Worm (Caenorhabditis elegans) whole organism, late embryonic: ENCODE data around the gene clhm-1.

Experiments used
- C08G9.2 ChIP-seq: sonication (generic microtip); optimal IDR thresholded peaks from 2 replicates; lab custom pipeline; 2016; ENCODE audit warnings: mild to moderate bottlenecking, missing genetic modification characterization, moderate library complexity, missing compliant biosample characterization
- F13H6.1 ChIP-seq: sonication (generic microtip); optimal IDR thresholded peaks from 2 replicates; lab custom pipeline; 2016; ENCODE audit warnings: missing genetic modification characterization, missing compliant biosample characterization
- K02D7.2 ChIP-seq: sonication (generic microtip); optimal IDR thresholded peaks from 2 replicates; lab custom pipeline; 2017; ENCODE audit warnings: mild to moderate bottlenecking, missing genetic modification characterization, missing compliant biosample characterization
- ama-1 ChIP-seq: fragments of 150-350 bp; optimal IDR thresholded peaks from 2 replicates; lab custom pipeline; 2014
- ceh-14 ChIP-seq: sonication (generic microtip); optimal IDR thresholded peaks from 2 replicates; lab custom pipeline; 2016; ENCODE audit warnings: missing genotype, missing genetic modification characterization, missing compliant biosample characterization
- ceh-18 ChIP-seq: sonication (generic microtip); optimal IDR thresholded peaks from 2 replicates; lab custom pipeline; 2016; ENCODE audit warnings: missing genetic modification characterization, missing compliant biosample characterization
- ceh-48 ChIP-seq: sonication (generic microtip); optimal IDR thresholded peaks from 2 replicates; lab custom pipeline; 2016; ENCODE audit warnings: missing genetic modification characterization, inconsistent platforms, missing compliant biosample characterization
- ceh-9 ChIP-seq: sonication (generic microtip); optimal IDR thresholded peaks from 2 replicates; lab custom pipeline; 2016; ENCODE audit warnings: mild to moderate bottlenecking, missing genetic modification characterization, inconsistent platforms, missing compliant biosample characterization
- che-1 ChIP-seq: sonication (generic microtip); optimal IDR thresholded peaks from 2 replicates; lab custom pipeline; 2016; ENCODE audit warnings: mild to moderate bottlenecking, missing genetic modification characterization, missing compliant biosample characterization
- dmd-4 ChIP-seq: sonication (generic microtip); optimal IDR thresholded peaks from 2 replicates; lab custom pipeline; 2016; ENCODE audit warnings: borderline replicate concordance, missing genetic modification characterization, missing compliant biosample characterization
- dve-1 ChIP-seq: sonication (generic microtip); optimal IDR thresholded peaks from 2 replicates; lab custom pipeline; 2017; ENCODE audit warnings: antibody characterized with exemption, mild to moderate bottlenecking, missing genetic modification characterization, missing compliant biosample characterization
- elt-4 ChIP-seq: sonication (generic microtip); optimal IDR thresholded peaks from 2 replicates; lab custom pipeline; 2016; ENCODE audit warnings: missing genetic modification characterization, missing compliant biosample characterization
- eyg-1 ChIP-seq: sonication (generic microtip); optimal IDR thresholded peaks from 2 replicates; lab custom pipeline; 2016; ENCODE audit warnings: missing genotype, missing genetic modification characterization, missing compliant biosample characterization
- fkh-10 ChIP-seq: fragments of 150-350 bp; optimal IDR thresholded peaks from 2 replicates; lab custom pipeline; 2014; ENCODE audit warnings: missing biosample characterization, missing genetic modification reagents, missing genetic modification characterization
- fkh-6 ChIP-seq: sonication (generic microtip); optimal IDR thresholded peaks from 2 replicates; lab custom pipeline; 2016; ENCODE audit warnings: missing genetic modification characterization, missing compliant biosample characterization
- hlh-13 ChIP-seq: fragments of 200-800 bp; sonication (Bioruptor generic); optimal IDR thresholded peaks from 2 replicates; lab custom pipeline; 2018; ENCODE audit warnings: mild to moderate bottlenecking, missing genetic modification characterization, missing compliant biosample characterization
- hlh-15 ChIP-seq: sonication (generic microtip); optimal IDR thresholded peaks from 2 replicates; lab custom pipeline; 2016; ENCODE audit warnings: missing genetic modification characterization, missing compliant biosample characterization
- hlh-30 ChIP-seq: sonication (generic microtip); optimal IDR thresholded peaks from 2 replicates; lab custom pipeline; 2017; ENCODE audit warnings: antibody characterized with exemption, missing genetic modification characterization, missing compliant biosample characterization; ENCODE audit not compliant: insufficient read depth
- hlh-6 ChIP-seq: sonication (generic microtip); optimal IDR thresholded peaks from 2 replicates; lab custom pipeline; 2016; ENCODE audit warnings: missing genotype, missing genetic modification characterization, missing compliant biosample characterization
- madf-2 ChIP-seq: sonication (generic microtip); optimal IDR thresholded peaks from 2 replicates; lab custom pipeline; 2017; ENCODE audit warnings: missing genetic modification characterization, missing compliant biosample characterization
- npax-4 ChIP-seq: sonication (generic microtip); optimal IDR thresholded peaks from 2 replicates; lab custom pipeline; 2016; ENCODE audit warnings: missing genetic modification characterization, missing compliant biosample characterization
- odd-2 ChIP-seq: sonication (generic microtip); optimal IDR thresholded peaks from 2 replicates; lab custom pipeline; 2017; ENCODE audit warnings: antibody characterized with exemption, mild to moderate bottlenecking, missing genetic modification characterization, missing compliant biosample characterization
- pat-9 ChIP-seq: fragments of 200-800 bp; sonication (Bioruptor generic); optimal IDR thresholded peaks from 2 replicates; lab custom pipeline; 2018; ENCODE audit warnings: mild to moderate bottlenecking, missing genetic modification characterization, moderate library complexity, missing compliant biosample characterization
- pha-4 ChIP-seq: fragments of 150-350 bp; optimal IDR thresholded peaks from 2 replicates; lab custom pipeline; 2018; ENCODE audit warnings: missing biosample characterization, missing genetic modification reagents, missing genetic modification characterization
- pqm-1 ChIP-seq: sonication (generic microtip); optimal IDR thresholded peaks from 2 replicates; lab custom pipeline; 2016; ENCODE audit warnings: missing genetic modification characterization, missing compliant biosample characterization
- rnt-1 ChIP-seq: sonication (generic microtip); optimal IDR thresholded peaks from 2 replicates; lab custom pipeline; 2016; ENCODE audit warnings: missing genetic modification characterization, missing compliant biosample characterization
- sdc-2 ChIP-seq: sonication (generic microtip); optimal IDR thresholded peaks from 2 replicates; lab custom pipeline; 2016; ENCODE audit warnings: missing genotype, missing genetic modification characterization, missing compliant biosample characterization
- sox-2 ChIP-seq: fragments of 200-800 bp; sonication (Bioruptor generic); IDR thresholded peaks from 2 replicates; pipeline ENCODE4 v1.3.6; 2022; ENCODE audit warnings: missing genetic modification reagents, missing genetic modification characterization, missing compliant biosample characterization
- sox-4 ChIP-seq: sonication (generic microtip); optimal IDR thresholded peaks from 2 replicates; lab custom pipeline; 2017; ENCODE audit warnings: mild to moderate bottlenecking, missing genetic modification characterization, inconsistent platforms, missing compliant biosample characterization
- tbx-2 ChIP-seq: sonication (generic microtip); optimal IDR thresholded peaks from 2 replicates; lab custom pipeline; 2016; ENCODE audit warnings: missing genetic modification characterization, missing compliant biosample characterization
- ttx-3 ChIP-seq: sonication (generic microtip); optimal IDR thresholded peaks from 2 replicates; lab custom pipeline; 2016; ENCODE audit warnings: missing genetic modification reagents, missing genetic modification characterization, missing compliant biosample characterization
- unc-3 ChIP-seq, 2 experiments: fragments of 200-800 bp in 1 of 2; sonication (Bioruptor generic) in 1 of 2; sonication (generic microtip) in 1 of 2; conservative IDR thresholded peaks in 1 of 2; optimal IDR thresholded peaks in 1 of 2; 2 replicates each; pipeline versions ENCODE4 v1.3.6 to Lab custom; 2016 to 2022; ENCODE audit warnings: missing compliant biosample characterization in 2 of 2, missing genetic modification characterization in 2 of 2, missing genetic modification reagents in 1 of 2
- unc-42 ChIP-seq: sonication (generic microtip); optimal IDR thresholded peaks from 2 replicates; lab custom pipeline; 2016; ENCODE audit warnings: missing genotype, missing genetic modification characterization, missing compliant biosample characterization
- unc-86 ChIP-seq: sonication (generic microtip); optimal IDR thresholded peaks from 2 replicates; lab custom pipeline; 2016; ENCODE audit warnings: missing genetic modification characterization, missing compliant biosample characterization
- ztf-16 ChIP-seq: sonication (generic microtip); optimal IDR thresholded peaks from 2 replicates; lab custom pipeline; 2017; ENCODE audit warnings: missing genetic modification characterization, missing compliant biosample characterization

clhm-1 gene

DNA sequence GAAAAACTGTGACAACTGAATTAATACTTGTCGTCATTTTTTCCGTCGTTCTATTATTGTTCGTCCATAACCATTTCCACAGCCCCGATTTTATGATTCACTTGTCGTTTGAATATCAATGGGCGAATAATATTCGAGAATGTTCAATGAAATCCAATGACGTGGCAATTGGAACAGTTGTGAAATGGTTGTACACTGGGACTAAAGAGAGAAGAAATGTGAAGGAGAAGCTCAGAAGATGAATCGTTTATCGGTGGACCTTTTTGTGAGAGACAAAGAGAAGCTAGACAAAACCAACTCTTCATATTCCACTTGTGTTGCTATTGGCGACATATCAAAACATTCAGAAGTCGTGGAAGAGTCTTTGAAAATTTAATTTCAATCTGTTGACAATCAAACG, at the start of gene clhm-1:
clhm-1 (minus strand) TSS at position 207 of the 400 bp plus-strand sequence.
- TF ChIP-seq ceh-14 (no peak), ama-1 (lab: Kevin White, UChicago) (no peak), pat-9 (tag; lab: Kevin White, UChicago) (no peak), unc-3 (GFP tag; conservative IDR thresholded peaks at IDR 0.05; lab: Robert Waterston, UW) (no peak), unc-3 (tag; optimal IDR thresholded peaks at IDR 0.05; lab: Kevin White, UChicago) (no peak), ceh-18 (tag; lab: Kevin White, UChicago) (no peak), rnt-1 (no peak), pha-4 (tag; lab: Kevin White, UChicago) (no peak), dve-1 (tag; lab: Kevin White, UChicago) (no peak), sdc-2 (tag; lab: Kevin White, UChicago) (no peak), tbx-2 (tag; lab: Kevin White, UChicago) (no peak), pqm-1 (tag; lab: Kevin White, UChicago) (no peak), fkh-10 (GFP tag; lab: Kevin White, UChicago) (no peak), hlh-30 (tag; lab: Kevin White, UChicago) (no peak), fkh-6 (tag; lab: Kevin White, UChicago) (no peak), unc-42 (tag; lab: Kevin White, UChicago) (no peak), odd-2 (tag; lab: Kevin White, UChicago) (no peak)

DNA sequence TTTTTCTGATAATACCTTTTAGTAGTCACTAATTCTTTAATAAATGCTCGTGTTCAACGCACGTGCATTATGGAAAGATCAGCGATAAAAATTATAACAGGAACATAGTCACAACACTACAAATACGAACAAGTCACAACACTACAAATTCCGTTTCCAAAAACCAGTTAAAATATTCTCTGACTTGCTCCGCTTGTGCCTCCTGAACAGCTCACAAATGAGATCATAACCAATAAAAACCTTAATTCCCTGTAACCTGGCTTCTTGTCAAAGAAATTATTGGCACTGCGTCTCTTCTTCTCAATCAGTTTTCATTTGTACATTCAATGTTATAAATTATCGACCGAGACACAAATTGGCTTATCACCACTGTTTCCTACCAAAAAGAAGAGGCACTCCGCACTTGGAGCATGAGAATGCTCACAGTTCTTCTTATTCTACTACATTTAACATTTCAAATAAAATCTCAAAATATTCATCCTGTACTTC, 48.6 kb upstream of the clhm-1 start, which contains the start of gene B0252.1:
B0252.1 (plus strand) TSS at position 318 of the 489 bp plus-strand sequence.
- TF ChIP-seq unc-86 (tag; lab: Kevin White, UChicago): no peak
- no peak for TF ChIP-seq ztf-16
- TF ChIP-seq hlh-6 (tag; lab: Kevin White, UChicago): no peak
- TF ChIP-seq hlh-30 (tag; lab: Kevin White, UChicago): no peak
- TF ChIP-seq sox-2: no peak
- no peak for TF ChIP-seq ceh-48 (tag; lab: Kevin White, UChicago)
- TF ChIP-seq eyg-1 (tag; lab: Kevin White, UChicago): no peak

ce11 chrII:6918862-6919261, 48.1 kb upstream of the clhm-1 start, which contains the start of gene B0252.5:
B0252.5 (minus strand) TSS chrII:6918878.
- no peak for TF ChIP-seq elt-4 (tag; lab: Kevin White, UChicago)
- no peak for TF ChIP-seq F13H6.1
- TF ChIP-seq hlh-15 (tag; lab: Kevin White, UChicago): no peak
- no peak for TF ChIP-seq hlh-6 (tag; lab: Kevin White, UChicago)
- no peak for TF ChIP-seq hlh-13 (GFP tag; lab: Kevin White, UChicago)
- no peak for TF ChIP-seq madf-2
- no peak for TF ChIP-seq che-1 (tag; lab: Kevin White, UChicago)

DNA sequence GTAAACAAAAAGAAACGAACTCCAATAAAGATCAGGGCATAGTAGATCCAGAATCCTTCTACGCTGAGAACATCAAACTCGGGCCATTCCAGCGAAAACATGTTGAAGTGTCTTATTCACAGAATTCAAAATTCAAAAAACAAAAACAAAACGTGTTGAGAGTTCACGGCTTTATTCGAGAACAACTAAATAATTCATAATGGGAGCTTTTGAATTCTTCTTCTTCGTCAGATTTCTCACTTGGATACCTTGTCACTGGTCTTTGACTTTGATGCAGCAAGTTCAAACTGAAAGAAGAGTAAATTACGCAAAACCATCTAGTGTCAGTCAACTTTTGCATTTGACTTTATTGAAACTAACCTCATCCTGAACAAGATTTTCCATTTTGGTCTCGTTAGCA, 46.9 kb upstream of the clhm-1 start, which contains the start of gene B0252.11:
B0252.11 (minus strand) TSS at position 101 of the 400 bp plus-strand sequence.
- TF ChIP-seq hlh-15 (tag; lab: Kevin White, UChicago) (no peak), ceh-9 (no peak), npax-4 (tag; lab: Kevin White, UChicago) (no peak), K02D7.2 (tag; lab: Kevin White, UChicago) (no peak), ttx-3 (tag; lab: Kevin White, UChicago) (no peak), sox-2 (no peak), C08G9.2 (tag; lab: Kevin White, UChicago) (no peak), elt-4 (tag; lab: Kevin White, UChicago) (no peak), sox-4 (tag; lab: Kevin White, UChicago) (no peak), dmd-4 (tag; lab: Kevin White, UChicago) (no peak)
